Fruit fly (Drosophila melanogaster) whole organism, adult: ENCODE data around the gene CG12147.

Experiments
- CG11617 ChIP-seq: fragments of 200-800 bp; sonication (Bioruptor generic); optimal IDR thresholded peaks from 2 replicates; lab custom pipeline; 2017; ENCODE audit warnings: mild to moderate bottlenecking, missing biosample characterization, missing genetic modification reagents, missing genetic modification characterization
- CG7101 ChIP-seq: fragments of 200-800 bp; sonication (Bioruptor generic); optimal IDR thresholded peaks from 2 replicates; lab custom pipeline; 2018; ENCODE audit warnings: missing biosample characterization, mild to moderate bottlenecking, missing genetic modification characterization, moderate library complexity
- bab1 ChIP-seq: fragments of 200-800 bp; sonication (Bioruptor generic); optimal IDR thresholded peaks from 3 replicates; lab custom pipeline; 2019; ENCODE audit warnings: missing biosample characterization, mild to moderate bottlenecking, missing genetic modification characterization, moderate library complexity
- tj ChIP-seq: fragments of 200-800 bp; sonication (Bioruptor generic); optimal IDR thresholded peaks from 3 replicates; lab custom pipeline; 2017; ENCODE audit warnings: missing biosample characterization, mild to moderate bottlenecking, missing genetic modification characterization, moderate library complexity

DNA sequence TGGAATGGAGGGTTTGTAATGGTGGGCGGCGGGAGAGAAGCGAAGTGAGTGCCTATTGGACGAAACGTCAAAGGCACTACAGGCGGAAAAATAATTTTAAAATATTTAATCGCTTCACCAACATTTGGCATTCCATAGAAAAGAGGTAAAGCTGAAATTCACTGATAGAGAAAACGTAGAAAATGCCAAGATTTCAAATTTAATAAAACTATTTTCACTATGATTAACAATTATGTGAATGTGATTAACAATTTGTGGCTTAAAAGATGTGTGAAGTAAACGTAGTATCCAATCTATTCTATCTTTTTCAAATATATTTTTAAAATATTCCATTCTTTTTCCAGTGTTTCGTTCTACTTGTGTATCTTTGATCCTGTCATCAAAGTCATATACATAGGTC, 37.6 kb downstream of the CG12147 start:
- no peak for TF ChIP-seq bab1 (GFP tag; lab: Kevin White, UChicago)
- no peak for TF ChIP-seq CG7101
- no peak for TF ChIP-seq tj (GFP tag; lab: Kevin White, UChicago)
- no peak for TF ChIP-seq CG11617 (GFP tag; lab: Kevin White, UChicago)
